Worm (Caenorhabditis elegans) whole organism, early embryonic: ENCODE measurements around the gene csp-1.

ENCODE experiments used
- F13C5.2 ChIP-seq: sonication (generic microtip); optimal IDR thresholded peaks from 2 replicates; lab custom pipeline; 2017; ENCODE audit warnings: mild to moderate bottlenecking, missing genetic modification characterization, inconsistent platforms, missing compliant biosample characterization
- aly-1 ChIP-seq: sonication (generic microtip); optimal IDR thresholded peaks from 2 replicates; lab custom pipeline; 2016; ENCODE audit warnings: missing genetic modification characterization, missing compliant biosample characterization
- ama-1 ChIP-seq: fragments of 150-350 bp; optimal IDR thresholded peaks from 2 replicates; lab custom pipeline; 2014
- ceh-13 ChIP-seq: fragments of 200-800 bp; sonication (Bioruptor generic); optimal IDR thresholded peaks from 2 replicates; lab custom pipeline; 2018; ENCODE audit warnings: mild to moderate bottlenecking, missing genetic modification characterization, missing compliant biosample characterization
- flt-1 ChIP-seq: fragments of 200-800 bp; sonication (Bioruptor generic); IDR thresholded peaks from 2 replicates; pipeline ENCODE4 v1.3.6; 2022; ENCODE audit warnings: missing genetic modification characterization, missing compliant biosample characterization
- hmbx-1 ChIP-seq: sonication (generic microtip); optimal IDR thresholded peaks from 2 replicates; lab custom pipeline; 2016; ENCODE audit warnings: mild to moderate bottlenecking, missing genetic modification characterization, missing compliant biosample characterization
- hmg-4 ChIP-seq: fragments of 200-800 bp; sonication (Bioruptor generic); optimal IDR thresholded peaks from 2 replicates; lab custom pipeline; 2018; ENCODE audit warnings: mild to moderate bottlenecking, missing genetic modification characterization, missing compliant biosample characterization
- hnd-1 ChIP-seq: sonication (generic microtip); optimal IDR thresholded peaks from 2 replicates; lab custom pipeline; 2016; ENCODE audit warnings: missing genetic modification characterization, missing compliant biosample characterization
- scrt-1 ChIP-seq: fragments of 200-800 bp; sonication (Bioruptor generic); IDR thresholded peaks from 2 replicates; pipeline ENCODE4 v1.3.6; 2022; ENCODE audit warnings: missing genetic modification characterization, missing compliant biosample characterization
- sea-1 ChIP-seq: fragments of 200-800 bp; sonication (Bioruptor generic); conservative IDR thresholded peaks from 2 replicates; pipeline ENCODE4 v1.3.6; 2022; ENCODE audit warnings: missing genetic modification characterization, missing compliant biosample characterization
- tbx-11 ChIP-seq: fragments of 200-800 bp; sonication (Bioruptor generic); IDR thresholded peaks from 2 replicates; pipeline ENCODE4 v1.3.6; 2022; ENCODE audit warnings: missing genetic modification characterization, missing compliant biosample characterization
- tbx-37 ChIP-seq: fragments of 200-800 bp; sonication (Bioruptor generic); conservative IDR thresholded peaks from 2 replicates; pipeline ENCODE4 v1.3.6; 2022; ENCODE audit warnings: missing genetic modification reagents, missing genetic modification characterization, missing compliant biosample characterization

DNA sequence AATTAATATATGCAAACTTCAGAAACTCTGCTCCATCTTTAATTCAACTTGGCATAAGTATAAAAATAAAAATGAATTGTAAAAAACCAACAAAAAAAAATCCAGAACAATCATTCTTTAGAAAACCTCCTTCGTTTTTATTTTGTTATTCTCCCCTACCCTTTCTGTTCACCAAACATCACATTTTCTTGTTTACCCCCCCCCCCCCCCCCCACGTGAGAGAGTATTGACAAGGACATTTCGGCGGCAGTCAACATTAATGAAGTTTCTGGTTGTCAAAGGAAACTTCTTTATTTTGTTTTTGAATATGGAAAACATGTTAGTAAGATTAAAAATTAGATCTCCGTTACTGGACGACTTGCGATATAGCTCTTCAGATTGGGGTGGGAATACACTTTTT, 13.5 kb downstream of the csp-1 start:
- TF ChIP-seq ceh-13 (GFP tag; lab: Kevin White, UChicago) (no peak), flt-1 (no peak), tbx-37 (no peak), tbx-11 (GFP tag; lab: Robert Waterston, UW) (no peak), F13C5.2 (tag; lab: Kevin White, UChicago) (no peak), aly-1 (tag; lab: Kevin White, UChicago) (no peak), hmg-4 (GFP tag; lab: Kevin White, UChicago) (no peak), hnd-1 (no peak), sea-1 (GFP tag; lab: Robert Waterston, UW) (no peak), ama-1 (lab: Kevin White, UChicago) (no peak), hmbx-1 (tag; lab: Kevin White, UChicago) (no peak), scrt-1 (GFP tag; lab: Robert Waterston, UW) (no peak)
